Fruit fly (Drosophila melanogaster) whole organism, adult: Measurements from ENCODE around the gene ome.

ENCODE experiments used
- CG11617 ChIP-seq: fragments of 200-800 bp; sonication (Bioruptor generic); optimal IDR thresholded peaks from 2 replicates; lab custom pipeline; 2017; ENCODE audit warnings: mild to moderate bottlenecking, missing biosample characterization, missing genetic modification reagents, missing genetic modification characterization
- CG12768 ChIP-seq: fragments of 200-800 bp; sonication (Bioruptor generic); optimal IDR thresholded peaks from 2 replicates; lab custom pipeline; 2017; ENCODE audit warnings: missing biosample characterization, missing genetic modification characterization, mild to moderate bottlenecking, moderate library complexity, missing genetic modification reagents
- CG14711 ChIP-seq: fragments of 200-800 bp; sonication (Bioruptor generic); optimal IDR thresholded peaks from 2 replicates; lab custom pipeline; 2018; ENCODE audit warnings: missing biosample characterization, mild to moderate bottlenecking, missing genetic modification characterization, moderate library complexity
- CG1620 ChIP-seq: fragments of 200-800 bp; sonication (Bioruptor generic); optimal IDR thresholded peaks from 2 replicates; lab custom pipeline; 2016; ENCODE audit warnings: missing biosample characterization, missing genetic modification characterization
- CG33017 ChIP-seq: fragments of 200-800 bp; sonication (Bioruptor generic); optimal IDR thresholded peaks from 2 replicates; lab custom pipeline; 2018; ENCODE audit warnings: missing biosample characterization, mild to moderate bottlenecking, missing genetic modification characterization, moderate library complexity
- CG5204 ChIP-seq: fragments of 200-800 bp; sonication (Bioruptor generic); optimal IDR thresholded peaks from 2 replicates; lab custom pipeline; 2016; ENCODE audit warnings: missing biosample characterization, missing genetic modification characterization
- CG7045 ChIP-seq: fragments of 200-800 bp; sonication (Bioruptor generic); optimal IDR thresholded peaks from 2 replicates; lab custom pipeline; 2017; ENCODE audit warnings: missing biosample characterization, mild to moderate bottlenecking, missing genetic modification characterization
- CG7101 ChIP-seq: fragments of 200-800 bp; sonication (Bioruptor generic); optimal IDR thresholded peaks from 2 replicates; lab custom pipeline; 2018; ENCODE audit warnings: missing biosample characterization, mild to moderate bottlenecking, missing genetic modification characterization, moderate library complexity
- Clk ChIP-seq: fragments of 200-800 bp; sonication (Bioruptor generic); optimal IDR thresholded peaks from 2 replicates; lab custom pipeline; 2017; ENCODE audit warnings: missing biosample characterization, missing genetic modification characterization
- Crg-1 ChIP-seq: fragments of 200-800 bp; sonication (Bioruptor generic); optimal IDR thresholded peaks from 2 replicates; lab custom pipeline; 2016; ENCODE audit warnings: missing biosample characterization, missing genetic modification characterization
- Hr96 ChIP-seq: fragments of 200-800 bp; sonication (Bioruptor generic); optimal IDR thresholded peaks from 2 replicates; lab custom pipeline; 2016; ENCODE audit warnings: missing biosample characterization, missing genetic modification characterization
- Mnt ChIP-seq: fragments of 200-800 bp; sonication (Bioruptor generic); optimal IDR thresholded peaks from 2 replicates; lab custom pipeline; 2016; ENCODE audit warnings: missing biosample characterization, mild to moderate bottlenecking, missing genetic modification characterization
- bab1 ChIP-seq: fragments of 200-800 bp; sonication (Bioruptor generic); optimal IDR thresholded peaks from 3 replicates; lab custom pipeline; 2019; ENCODE audit warnings: missing biosample characterization, mild to moderate bottlenecking, missing genetic modification characterization, moderate library complexity
- cic ChIP-seq: fragments of 200-800 bp; sonication (Bioruptor generic); optimal IDR thresholded peaks from 2 replicates; lab custom pipeline; 2017; ENCODE audit warnings: missing biosample characterization, mild to moderate bottlenecking, missing genetic modification characterization, moderate library complexity
- cnc ChIP-seq, 2 experiments: fragments of >200 bp; optimal IDR thresholded peaks; 2 replicates each; lab custom pipeline; 2017
- kay ChIP-seq: fragments of 200-800 bp; sonication (Bioruptor generic); peaks from one replicate; lab custom pipeline; 2016; ENCODE audit warnings: missing biosample characterization, missing genetic modification characterization, borderline replicate concordance
- ovo ChIP-seq: fragments of 200-800 bp; sonication (Bioruptor generic); optimal IDR thresholded peaks from 2 replicates; lab custom pipeline; 2016; ENCODE audit warnings: missing biosample characterization, missing genetic modification characterization
- pad ChIP-seq: fragments of 200-800 bp; sonication (Bioruptor generic); optimal IDR thresholded peaks from 3 replicates; lab custom pipeline; 2017; ENCODE audit warnings: missing biosample characterization, missing genetic modification characterization, mild to moderate bottlenecking, moderate library complexity, missing genetic modification reagents
- tj ChIP-seq: fragments of 200-800 bp; sonication (Bioruptor generic); optimal IDR thresholded peaks from 3 replicates; lab custom pipeline; 2017; ENCODE audit warnings: missing biosample characterization, mild to moderate bottlenecking, missing genetic modification characterization, moderate library complexity
- toe ChIP-seq: fragments of 200-800 bp; sonication (Bioruptor generic); optimal IDR thresholded peaks from 2 replicates; lab custom pipeline; 2016; ENCODE audit warnings: missing biosample characterization, missing genetic modification characterization

ome gene

DNA sequence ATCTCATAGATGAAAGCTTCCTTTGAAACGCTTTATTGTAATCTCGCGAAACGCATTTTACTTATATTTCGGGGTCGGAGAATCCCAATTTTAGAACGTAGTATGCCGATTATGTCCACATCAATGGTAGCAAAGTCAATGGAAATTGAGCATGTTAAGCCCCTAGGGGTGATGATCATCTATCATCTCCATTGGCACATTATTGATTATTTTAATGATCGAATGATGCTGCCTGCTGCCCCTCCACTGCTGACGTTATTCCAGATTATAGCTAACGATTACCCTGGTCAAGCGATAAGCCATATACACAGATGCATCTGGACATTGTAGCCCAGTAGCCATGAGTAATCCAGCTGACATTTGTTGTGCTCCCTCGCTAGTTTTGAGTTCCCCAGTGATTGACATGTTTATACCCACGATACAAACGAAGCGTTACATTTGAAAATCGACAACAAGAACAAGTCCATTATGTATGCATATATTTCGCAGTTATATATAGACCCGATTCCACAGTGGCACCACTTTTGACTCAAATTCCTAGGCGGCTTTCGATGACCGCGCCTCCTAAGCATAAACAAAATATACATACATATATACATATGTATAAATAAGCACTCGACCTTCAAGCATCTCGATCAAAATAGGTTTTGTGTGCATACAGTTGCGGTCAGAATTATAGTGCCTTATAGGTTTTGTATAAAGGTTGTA is 111.8 kb downstream of the ome start:
- TF ChIP-seq kay (GFP tag; lab: Kevin White, UChicago) (peak; percentile 90), Hr96 (GFP tag; lab: Kevin White, UChicago) (no peak), CG7045 (no peak), CG7101 (no peak), toe (GFP tag; lab: Kevin White, UChicago) (no peak)

DNA sequence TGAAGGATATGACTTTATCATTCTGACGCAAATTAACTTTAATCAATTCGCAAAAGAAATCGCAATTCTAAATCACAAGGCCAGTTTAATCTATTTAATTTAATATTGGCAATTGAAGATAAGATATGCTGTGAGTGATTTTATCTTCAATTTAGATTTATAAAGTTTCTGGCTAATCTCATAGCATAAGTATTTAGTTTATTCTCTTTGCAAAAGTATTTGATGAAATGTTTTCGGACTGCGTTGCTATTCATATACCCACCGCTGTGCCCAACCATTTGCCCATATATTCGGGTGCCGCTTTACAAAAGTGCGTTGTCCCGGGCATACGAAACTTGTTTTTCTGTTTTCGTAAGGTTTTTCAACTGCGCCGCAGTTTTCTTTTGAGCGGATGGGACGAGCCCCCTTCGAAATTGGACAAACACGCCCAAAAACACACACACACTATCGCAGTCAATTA is 112.3 kb downstream of the ome start:
- TF ChIP-seq Hr96 (GFP tag; lab: Kevin White, UChicago) = peak; percentile 45
- TF ChIP-seq CG1620 (GFP tag; lab: Kevin White, UChicago) = peak; percentile 25
- peak; percentile 17 for TF ChIP-seq Crg-1 (GFP tag; lab: Kevin White, UChicago)
- no peak for TF ChIP-seq cic (GFP tag; lab: Kevin White, UChicago)
- peak; percentile 42 for TF ChIP-seq toe (GFP tag; lab: Kevin White, UChicago)
- TF ChIP-seq CG33017 (tag; lab: Kevin White, UChicago) = peak; percentile 66
- peak; percentile 54 for TF ChIP-seq CG7101
- TF ChIP-seq bab1 (GFP tag; lab: Kevin White, UChicago) = no peak
- peak; percentile 61 for TF ChIP-seq CG14711 (tag; lab: Kevin White, UChicago)
- no peak for TF ChIP-seq kay (GFP tag; lab: Kevin White, UChicago)
- no peak for TF ChIP-seq cnc (optimal IDR thresholded peaks at IDR 0.05; lab: Kevin White, UChicago)
- TF ChIP-seq Clk = no peak
- TF ChIP-seq CG7045 = peak; percentile 85
- TF ChIP-seq CG12768 (GFP tag; lab: Kevin White, UChicago) = peak; percentile 40
- TF ChIP-seq CG5204 (GFP tag; lab: Kevin White, UChicago) = peak; percentile 69
- no peak for TF ChIP-seq Mnt (GFP tag; lab: Kevin White, UChicago)
- peak; percentile 56 for TF ChIP-seq CG11617
- TF ChIP-seq pad (GFP tag; lab: Kevin White, UChicago) = peak; percentile 22
- TF ChIP-seq tj (GFP tag; lab: Kevin White, UChicago) = no peak
- TF ChIP-seq ovo (GFP tag; lab: Kevin White, UChicago) = no peak

DNA sequence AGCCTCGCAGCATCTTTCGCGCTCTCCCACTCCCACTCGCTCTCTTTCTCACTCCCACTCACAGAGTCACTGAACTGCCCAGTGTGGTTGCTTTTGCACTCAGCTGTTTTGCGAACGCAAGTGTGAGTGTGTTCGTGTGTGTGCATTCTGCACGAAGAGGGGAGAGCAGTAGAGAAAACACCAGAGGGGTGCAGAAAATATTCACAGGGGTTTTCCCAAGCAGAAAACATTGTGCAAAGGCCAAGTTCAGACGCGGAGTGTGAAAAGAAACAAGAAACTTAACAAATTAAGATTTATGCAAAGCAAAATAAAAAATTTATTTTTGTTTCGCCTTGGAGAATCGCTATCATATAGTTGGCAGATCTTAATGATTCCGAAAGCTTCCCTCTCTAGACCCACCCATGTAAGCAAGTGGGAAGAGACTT is 112.9 kb downstream of the ome start:
- peak; percentile 59 for TF ChIP-seq CG14711 (tag; lab: Kevin White, UChicago)
- no peak for TF ChIP-seq cnc (optimal IDR thresholded peaks at IDR 0.05; lab: Kevin White, UChicago)
- peak; percentile 75 for TF ChIP-seq CG7045
- TF ChIP-seq Hr96 (GFP tag; lab: Kevin White, UChicago) = peak; percentile 66
- TF ChIP-seq CG1620 (GFP tag; lab: Kevin White, UChicago) = peak; percentile 56
- peak; percentile 3 for TF ChIP-seq Mnt (GFP tag; lab: Kevin White, UChicago)
- TF ChIP-seq CG33017 (tag; lab: Kevin White, UChicago) = peak; percentile 24
- no peak for TF ChIP-seq CG11617
- TF ChIP-seq pad (GFP tag; lab: Kevin White, UChicago) = peak; percentile 29
- no peak for TF ChIP-seq tj (GFP tag; lab: Kevin White, UChicago)
- TF ChIP-seq bab1 (GFP tag; lab: Kevin White, UChicago) = peak; percentile 74
- peak; percentile 59 for TF ChIP-seq toe (GFP tag; lab: Kevin White, UChicago)
- TF ChIP-seq CG7101 = peak; percentile 16
- TF ChIP-seq ovo (GFP tag; lab: Kevin White, UChicago) = no peak
- no peak for TF ChIP-seq Crg-1 (GFP tag; lab: Kevin White, UChicago)
- TF ChIP-seq cic (GFP tag; lab: Kevin White, UChicago) = no peak
- TF ChIP-seq CG5204 (GFP tag; lab: Kevin White, UChicago) = peak; percentile 73
- TF ChIP-seq kay (GFP tag; lab: Kevin White, UChicago) = no peak
- TF ChIP-seq Clk = peak; percentile 69
- TF ChIP-seq CG12768 (GFP tag; lab: Kevin White, UChicago) = peak; percentile 75

DNA sequence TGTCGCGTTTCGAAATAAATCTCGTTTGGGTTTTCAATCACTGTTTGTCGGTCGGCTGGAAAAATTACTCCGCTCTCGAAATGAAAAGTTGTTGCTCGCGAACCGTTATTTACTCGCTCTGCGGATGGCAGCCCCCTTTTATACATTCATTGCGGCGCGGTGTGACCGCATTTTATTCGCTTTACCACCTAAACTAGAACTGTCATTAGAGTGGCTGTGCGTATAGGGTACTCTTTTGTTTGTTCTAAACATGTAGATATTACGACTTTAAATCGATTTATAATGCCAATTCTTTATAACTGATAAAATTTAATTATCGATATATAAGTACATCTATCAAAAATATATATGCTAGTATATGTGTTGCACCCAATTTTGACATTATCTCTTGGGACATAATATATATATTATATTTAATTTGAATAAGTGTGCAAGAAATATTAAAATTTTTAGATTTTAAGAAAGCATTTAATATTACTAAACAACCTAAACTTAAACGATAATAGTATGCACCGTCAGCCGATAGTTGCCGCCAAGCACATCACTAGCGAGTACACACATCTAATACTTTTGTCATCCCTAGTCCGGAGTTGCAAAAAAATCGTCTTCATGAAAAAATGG is 113.7 kb downstream of the ome start, which contains the start of the genes bmm and Tdrd3:
TSS of gene bmm (minus strand) at position 183 of the 621 bp plus-strand sequence.
TSS of gene Tdrd3 (plus strand) at position 562 of the 621 bp plus-strand sequence.
- peak; percentile 64 for TF ChIP-seq CG12768 (GFP tag; lab: Kevin White, UChicago)
- TF ChIP-seq kay (GFP tag; lab: Kevin White, UChicago) = no peak
- TF ChIP-seq tj (GFP tag; lab: Kevin White, UChicago) = peak; percentile 80
- TF ChIP-seq CG1620 (GFP tag; lab: Kevin White, UChicago) = peak; percentile 63
- no peak for TF ChIP-seq cnc (optimal IDR thresholded peaks at IDR 0.05; lab: Kevin White, UChicago)
- TF ChIP-seq CG14711 (tag; lab: Kevin White, UChicago) = peak; percentile 80
- peak; percentile 73 for TF ChIP-seq CG5204 (GFP tag; lab: Kevin White, UChicago)
- peak; percentile 57 for TF ChIP-seq Mnt (GFP tag; lab: Kevin White, UChicago)
- TF ChIP-seq toe (GFP tag; lab: Kevin White, UChicago) = peak; percentile 82
- TF ChIP-seq bab1 (GFP tag; lab: Kevin White, UChicago) = peak; percentile 88
- TF ChIP-seq CG7101 = peak; percentile 91
- TF ChIP-seq CG11617 = peak; percentile 93
- peak; percentile 69 for TF ChIP-seq ovo (GFP tag; lab: Kevin White, UChicago)
- TF ChIP-seq CG7045 = peak; percentile 82
- peak; percentile 69 for TF ChIP-seq Crg-1 (GFP tag; lab: Kevin White, UChicago)
- peak; percentile 73 for TF ChIP-seq pad (GFP tag; lab: Kevin White, UChicago)
- peak; percentile 53 for TF ChIP-seq cic (GFP tag; lab: Kevin White, UChicago)
- TF ChIP-seq Hr96 (GFP tag; lab: Kevin White, UChicago) = peak; percentile 55
- peak; percentile 71 for TF ChIP-seq CG33017 (tag; lab: Kevin White, UChicago)
- peak; percentile 77 for TF ChIP-seq Clk

DNA sequence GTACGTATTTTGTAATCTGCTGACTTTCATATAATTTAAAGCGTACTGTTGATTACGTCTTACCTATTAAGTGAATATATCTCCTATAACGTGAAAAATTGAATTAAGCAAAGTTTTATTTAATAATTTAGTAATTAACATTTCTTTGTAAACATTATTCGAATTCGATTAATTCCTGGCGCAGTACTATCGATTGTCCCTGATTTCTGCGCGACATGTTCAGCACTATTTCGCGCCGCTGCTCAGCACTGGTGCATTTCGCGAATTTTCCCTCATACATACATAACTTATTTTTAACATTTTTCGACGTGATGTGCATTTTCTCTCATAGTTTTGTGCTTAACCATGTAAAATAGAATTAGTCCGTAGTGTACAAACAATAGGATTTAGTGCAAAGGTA is 117.0 kb downstream of the ome start, which contains the start of gene Helz:
TSS of gene Helz (plus strand) at position 260 of the 400 bp plus-strand sequence.
- TF ChIP-seq CG33017 (tag; lab: Kevin White, UChicago) (peak; percentile 22), ovo (GFP tag; lab: Kevin White, UChicago) (no peak), CG14711 (tag; lab: Kevin White, UChicago) (peak; percentile 25), CG1620 (GFP tag; lab: Kevin White, UChicago) (peak; percentile 77), cnc (optimal IDR thresholded peaks at IDR 0.05; lab: Kevin White, UChicago) (no peak), Mnt (GFP tag; lab: Kevin White, UChicago) (peak; percentile 6), CG7101 (peak; percentile 66), Clk (no peak)
